ENCODE assay signal across 1 fruit fly cellular context in genomic region chrX:15080780-15081402, dm6.
TF ChIP-seq lines count a peak whose summit lies in the region.

CG33177 (plus strand) TSS chrX:15081367.

TF ChIP-seq in whole organism, embryonic, 481 proteins besides CTCF, POLR2A, EP300 and RAD21 (continued from another document and continues in another):
- TF ChIP-seq CG30020 (tag; optimal IDR thresholded peaks at IDR 0.05; lab: Kevin White, UChicago), result no peak
- TF ChIP-seq BEAF-32 (GFP tag; optimal IDR thresholded peaks at IDR 0.05; lab: Kevin White, UChicago), result peak; percentile 1
- peak; percentile 37; the same call in 1 of the 2 replicates for TF ChIP-seq slbo (GFP tag; IDR thresholded peaks at IDR 0.05; lab: Robert Waterston, UW)
- peak; percentile 3 for TF ChIP-seq pita (GFP tag; optimal IDR thresholded peaks at IDR 0.05; lab: Kevin White, UChicago)
- no peak for TF ChIP-seq tx (GFP tag; optimal IDR thresholded peaks at IDR 0.05; lab: Kevin White, UChicago)
- TF ChIP-seq HHEX (GFP tag; optimal IDR thresholded peaks at IDR 0.05; lab: Kevin White, UChicago), result no peak
- TF ChIP-seq CG14667 (GFP tag; IDR thresholded peaks at IDR 0.05; lab: Robert Waterston, UW), result no peak
- TF ChIP-seq pfk (GFP tag; optimal IDR thresholded peaks at IDR 0.05; lab: Kevin White, UChicago), result no peak
- no peak for TF ChIP-seq slou (GFP tag; optimal IDR thresholded peaks at IDR 0.05; lab: Kevin White, UChicago)
- no peak for TF ChIP-seq CG17612 (GFP tag; IDR thresholded peaks at IDR 0.05; lab: Robert Waterston, UW)
- no peak for TF ChIP-seq ac (GFP tag; optimal IDR thresholded peaks at IDR 0.05; lab: Kevin White, UChicago)
- peak; percentile 16 for TF ChIP-seq CG18619 (GFP tag; optimal IDR thresholded peaks at IDR 0.05; lab: Kevin White, UChicago)
- 0 out of 2 replicates have a peak, but pooled peaks have one; percentile 9 for TF ChIP-seq Bgb (GFP tag; IDR thresholded peaks at IDR 0.05; lab: Robert Waterston, UW; ENCODE audit: partially characterized antibody)
- TF ChIP-seq CG8089 (GFP tag; optimal IDR thresholded peaks at IDR 0.05; lab: Kevin White, UChicago), result no peak
- TF ChIP-seq CG15269 (tag; optimal IDR thresholded peaks at IDR 0.05; lab: Kevin White, UChicago), result peak; percentile 16
- TF ChIP-seq mam (GFP tag; optimal IDR thresholded peaks at IDR 0.05; lab: Kevin White, UChicago), result no peak
- no peak for TF ChIP-seq CG12219 (GFP tag; optimal IDR thresholded peaks at IDR 0.05; lab: Kevin White, UChicago)
- no peak for TF ChIP-seq oc (tag; optimal IDR thresholded peaks at IDR 0.05; lab: Kevin White, UChicago)
- TF ChIP-seq CG14014 (GFP tag; IDR thresholded peaks at IDR 0.05; lab: Robert Waterston, UW), result no peak
- TF ChIP-seq knrl (GFP tag; IDR thresholded peaks at IDR 0.05; lab: Robert Waterston, UW; ENCODE audit: partially characterized antibody), result no peak
- TF ChIP-seq odd (GFP tag; optimal IDR thresholded peaks at IDR 0.05; lab: Kevin White, UChicago), result no peak
- no peak for TF ChIP-seq CG4360 (GFP tag; IDR thresholded peaks at IDR 0.05; lab: Robert Waterston, UW)
- TF ChIP-seq Asciz (GFP tag; optimal IDR thresholded peaks at IDR 0.05; lab: Kevin White, UChicago), result no peak
- TF ChIP-seq CG10959 (GFP tag; IDR thresholded peaks at IDR 0.05; lab: Robert Waterston, UW), result no peak
- TF ChIP-seq sr (GFP tag; IDR thresholded peaks at IDR 0.05; lab: Robert Waterston, UW), result no peak
- TF ChIP-seq CG10321 (GFP tag; IDR thresholded peaks at IDR 0.05; lab: Robert Waterston, UW), result no peak
- TF ChIP-seq ems (GFP tag; optimal IDR thresholded peaks at IDR 0.05; lab: Kevin White, UChicago), result no peak
- TF ChIP-seq CG34422 (GFP tag; IDR thresholded peaks at IDR 0.05; lab: Robert Waterston, UW), result no peak
- TF ChIP-seq Dfd (GFP tag; optimal IDR thresholded peaks at IDR 0.05; lab: Kevin White, UChicago), result no peak
- no peak; the same call in 2 of the 3 replicates for TF ChIP-seq Opbp (GFP tag; IDR thresholded peaks at IDR 0.05; lab: Robert Waterston, UW; ENCODE audit: partially characterized antibody)
- no peak for TF ChIP-seq jumu (GFP tag; optimal IDR thresholded peaks at IDR 0.05; lab: Kevin White, UChicago)
- no peak for TF ChIP-seq ind (GFP tag; optimal IDR thresholded peaks at IDR 0.05; lab: Kevin White, UChicago)
- peak; percentile 96 for TF ChIP-seq Dip2 (GFP tag; IDR thresholded peaks at IDR 0.05; lab: Robert Waterston, UW)
- no peak for TF ChIP-seq CG8359 (GFP tag; optimal IDR thresholded peaks at IDR 0.05; lab: Kevin White, UChicago; ENCODE audit: borderline replicate concordance)
- no peak for TF ChIP-seq CG18476 (GFP tag; optimal IDR thresholded peaks at IDR 0.05; lab: Kevin White, UChicago)
- TF ChIP-seq Mrtf (GFP tag; IDR thresholded peaks at IDR 0.05; lab: Robert Waterston, UW), result no peak
- no peak for TF ChIP-seq CG13123 (GFP tag; optimal IDR thresholded peaks at IDR 0.05; lab: Kevin White, UChicago)
- TF ChIP-seq dimm (GFP tag; IDR thresholded peaks at IDR 0.05; lab: Robert Waterston, UW), result no peak
- peak; percentile 13 for TF ChIP-seq CG17385 (GFP tag; optimal IDR thresholded peaks at IDR 0.05; lab: Kevin White, UChicago)
- TF ChIP-seq disco-r (GFP tag; optimal IDR thresholded peaks at IDR 0.05; lab: Kevin White, UChicago), result no peak
- no peak for TF ChIP-seq Blimp-1 (GFP tag; optimal IDR thresholded peaks at IDR 0.05; lab: Kevin White, UChicago)
- TF ChIP-seq Ravus (GFP tag; IDR thresholded peaks at IDR 0.05; lab: Robert Waterston, UW), result no peak
- TF ChIP-seq CG6683 (GFP tag; optimal IDR thresholded peaks at IDR 0.05; lab: Kevin White, UChicago), result no peak
- TF ChIP-seq nau (GFP tag; optimal IDR thresholded peaks at IDR 0.05; lab: Kevin White, UChicago), result no peak
- TF ChIP-seq CG1792 (GFP tag; optimal IDR thresholded peaks at IDR 0.05; lab: Kevin White, UChicago), result no peak
- no peak for TF ChIP-seq CG11398 (GFP tag; optimal IDR thresholded peaks at IDR 0.05; lab: Kevin White, UChicago)
- TF ChIP-seq h (optimal IDR thresholded peaks at IDR 0.05; lab: Kevin White, UChicago), result no peak
- TF ChIP-seq CG11085 (GFP tag; IDR thresholded peaks at IDR 0.05; lab: Robert Waterston, UW), result no peak
- no peak for TF ChIP-seq crc (GFP tag; optimal IDR thresholded peaks at IDR 0.05; lab: Kevin White, UChicago)
- TF ChIP-seq bbx (GFP tag; IDR thresholded peaks at IDR 0.05; lab: Robert Waterston, UW; ENCODE audit: partially characterized antibody), result no peak
- no peak for TF ChIP-seq ase (GFP tag; IDR thresholded peaks at IDR 0.05; lab: Robert Waterston, UW)
- TF ChIP-seq dan (GFP tag; IDR thresholded peaks at IDR 0.05; lab: Robert Waterston, UW), result no peak
- TF ChIP-seq CG1233 (GFP tag; optimal IDR thresholded peaks at IDR 0.05; lab: Kevin White, UChicago), result no peak
- no peak for TF ChIP-seq ATbp (GFP tag; optimal IDR thresholded peaks at IDR 0.05; lab: Kevin White, UChicago)
- no peak for TF ChIP-seq so (GFP tag; IDR thresholded peaks at IDR 0.05; lab: Robert Waterston, UW)
- TF ChIP-seq ewg (GFP tag; optimal IDR thresholded peaks at IDR 0.05; lab: Kevin White, UChicago), result no peak
- TF ChIP-seq tll (GFP tag; optimal IDR thresholded peaks at IDR 0.05; lab: Kevin White, UChicago), result no peak
- no peak for TF ChIP-seq CG1647 (GFP tag; optimal IDR thresholded peaks at IDR 0.05; lab: Kevin White, UChicago)
- peak; percentile 10; the same call in 1 of the 2 replicates for TF ChIP-seq CG7372 (GFP tag; IDR thresholded peaks at IDR 0.05; lab: Robert Waterston, UW)
- peak; percentile 9 for TF ChIP-seq az2 (GFP tag; optimal IDR thresholded peaks at IDR 0.05; lab: Kevin White, UChicago)
- TF ChIP-seq danr (GFP tag; IDR thresholded peaks at IDR 0.05; lab: Robert Waterston, UW), result no peak
- TF ChIP-seq CG8388 (GFP tag; optimal IDR thresholded peaks at IDR 0.05; lab: Kevin White, UChicago), result no peak
- no peak for TF ChIP-seq lbe (GFP tag; optimal IDR thresholded peaks at IDR 0.05; lab: Kevin White, UChicago)
- peak; percentile 36 for TF ChIP-seq CoRest (tag; optimal IDR thresholded peaks at IDR 0.05; lab: Kevin White, UChicago)
- TF ChIP-seq Sox102F (GFP tag; optimal IDR thresholded peaks at IDR 0.05; lab: Kevin White, UChicago), result peak; percentile 9
- peak; percentile 32 for TF ChIP-seq CG15696 (tag; optimal IDR thresholded peaks at IDR 0.05; lab: Kevin White, UChicago)
- TF ChIP-seq CG43689 (GFP tag; IDR thresholded peaks at IDR 0.05; lab: Robert Waterston, UW), result no peak
- TF ChIP-seq cato (GFP tag; optimal IDR thresholded peaks at IDR 0.05; lab: Kevin White, UChicago; ENCODE audit: borderline replicate concordance), result no peak
- TF ChIP-seq CG6791 (GFP tag; IDR thresholded peaks at IDR 0.05; lab: Robert Waterston, UW; ENCODE audit: partially characterized antibody), result no peak
- TF ChIP-seq CG8944 (GFP tag; optimal IDR thresholded peaks at IDR 0.05; lab: Kevin White, UChicago), result no peak
- no peak for TF ChIP-seq CG10274 (GFP tag; optimal IDR thresholded peaks at IDR 0.05; lab: Kevin White, UChicago)
- TF ChIP-seq MTF-1 (GFP tag; optimal IDR thresholded peaks at IDR 0.05; lab: Kevin White, UChicago; ENCODE audit: borderline replicate concordance), result no peak
- TF ChIP-seq CG13296 (GFP tag; optimal IDR thresholded peaks at IDR 0.05; lab: Kevin White, UChicago), result no peak
- TF ChIP-seq CG32767 (GFP tag; IDR thresholded peaks at IDR 0.05; lab: Robert Waterston, UW), result no peak
- no peak for TF ChIP-seq z (GFP tag; IDR thresholded peaks at IDR 0.05; lab: Robert Waterston, UW)
- TF ChIP-seq her (GFP tag; optimal IDR thresholded peaks at IDR 0.05; lab: Kevin White, UChicago), result no peak
- no peak for TF ChIP-seq Nf-YB (GFP tag; optimal IDR thresholded peaks at IDR 0.05; lab: Kevin White, UChicago)
- no peak for TF ChIP-seq Sry-β (GFP tag; optimal IDR thresholded peaks at IDR 0.05; lab: Kevin White, UChicago)
- TF ChIP-seq NC2α (GFP tag; optimal IDR thresholded peaks at IDR 0.05; lab: Kevin White, UChicago), result no peak
- no peak for TF ChIP-seq CG14965 (GFP tag; optimal IDR thresholded peaks at IDR 0.05; lab: Kevin White, UChicago; ENCODE audit: borderline replicate concordance)
- no peak for TF ChIP-seq bowl (GFP tag; IDR thresholded peaks at IDR 0.05; lab: Robert Waterston, UW)
- no peak for TF ChIP-seq dmrt11E (tag; optimal IDR thresholded peaks at IDR 0.05; lab: Kevin White, UChicago)
- TF ChIP-seq Sin3A (optimal IDR thresholded peaks at IDR 0.05; lab: Kevin White, UChicago), result no peak
- no peak for TF ChIP-seq CG8281 (tag; optimal IDR thresholded peaks at IDR 0.05; lab: Kevin White, UChicago)
- no peak for TF ChIP-seq hb (GFP tag; IDR thresholded peaks at IDR 0.05; lab: Robert Waterston, UW; ENCODE audit: partially characterized antibody)
- TF ChIP-seq Rx (GFP tag; IDR thresholded peaks at IDR 0.05; lab: Robert Waterston, UW), result no peak
- TF ChIP-seq eyg (GFP tag; optimal IDR thresholded peaks at IDR 0.05; lab: Kevin White, UChicago), result no peak
- TF ChIP-seq caup (GFP tag; optimal IDR thresholded peaks at IDR 0.05; lab: Kevin White, UChicago; ENCODE audit: severe bottlenecking), result no peak
- TF ChIP-seq Doc2 (GFP tag; IDR thresholded peaks at IDR 0.05; lab: Robert Waterston, UW), result no peak
- no peak for TF ChIP-seq scrt (GFP tag; optimal IDR thresholded peaks at IDR 0.05; lab: Kevin White, UChicago)
- TF ChIP-seq CG12391 (tag; optimal IDR thresholded peaks at IDR 0.05; lab: Kevin White, UChicago), result peak; percentile 10
- no peak for TF ChIP-seq CG11093 (GFP tag; IDR thresholded peaks at IDR 0.05; lab: Robert Waterston, UW)
- TF ChIP-seq CG3281 (GFP tag; optimal IDR thresholded peaks at IDR 0.05; lab: Kevin White, UChicago), result no peak
- TF ChIP-seq unpg (GFP tag; optimal IDR thresholded peaks at IDR 0.05; lab: Kevin White, UChicago), result peak; percentile 0
- TF ChIP-seq CG11695 (GFP tag; IDR thresholded peaks at IDR 0.05; lab: Robert Waterston, UW), result no peak
- peak; percentile 42 for TF ChIP-seq CG2712 (tag; optimal IDR thresholded peaks at IDR 0.05; lab: Kevin White, UChicago)
- peak; percentile 35 for TF ChIP-seq Hmr (GFP tag; optimal IDR thresholded peaks at IDR 0.05; lab: Kevin White, UChicago)
- no peak for TF ChIP-seq Hr51 (GFP tag; optimal IDR thresholded peaks at IDR 0.05; lab: Kevin White, UChicago)
- TF ChIP-seq pum (GFP tag; optimal IDR thresholded peaks at IDR 0.05; lab: Kevin White, UChicago), result no peak
- TF ChIP-seq Hand (GFP tag; optimal IDR thresholded peaks at IDR 0.05; lab: Kevin White, UChicago), result no peak
- no peak for TF ChIP-seq trh (GFP tag; optimal IDR thresholded peaks at IDR 0.05; lab: Kevin White, UChicago)
- TF ChIP-seq unc-4 (GFP tag; IDR thresholded peaks at IDR 0.05; lab: Robert Waterston, UW; ENCODE audit: partially characterized antibody), result no peak
- no peak for TF ChIP-seq nerfin-1 (tag; optimal IDR thresholded peaks at IDR 0.05; lab: Kevin White, UChicago)
- TF ChIP-seq CG15073 (GFP tag; optimal IDR thresholded peaks at IDR 0.05; lab: Kevin White, UChicago), result no peak
- no peak for TF ChIP-seq CG1832 (GFP tag; optimal IDR thresholded peaks at IDR 0.05; lab: Kevin White, UChicago)
- TF ChIP-seq CG17186 (GFP tag; optimal IDR thresholded peaks at IDR 0.05; lab: Kevin White, UChicago), result no peak
- no peak for TF ChIP-seq schlank (tag; optimal IDR thresholded peaks at IDR 0.05; lab: Kevin White, UChicago)
- no peak for TF ChIP-seq Mad (GFP tag; optimal IDR thresholded peaks at IDR 0.05; lab: Kevin White, UChicago)
- peak; percentile 11 for TF ChIP-seq CG7745 (tag; optimal IDR thresholded peaks at IDR 0.05; lab: Kevin White, UChicago)
- TF ChIP-seq CG4617 (GFP tag; optimal IDR thresholded peaks at IDR 0.05; lab: Kevin White, UChicago; ENCODE audit: borderline replicate concordance), result no peak
- TF ChIP-seq ERR (GFP tag; optimal IDR thresholded peaks at IDR 0.05; lab: Kevin White, UChicago), result no peak
- TF ChIP-seq CG13287 (GFP tag; IDR thresholded peaks at IDR 0.05; lab: Robert Waterston, UW; ENCODE audit: partially characterized antibody), result no peak
- TF ChIP-seq MBD-R2 (GFP tag; IDR thresholded peaks at IDR 0.05; lab: Robert Waterston, UW), result no peak
- peak; percentile 11 for TF ChIP-seq Deaf1 (tag; optimal IDR thresholded peaks at IDR 0.05; lab: Kevin White, UChicago)
- no peak for TF ChIP-seq CG18599 (GFP tag; optimal IDR thresholded peaks at IDR 0.05; lab: Kevin White, UChicago)
- no peak for TF ChIP-seq CG6272 (GFP tag; IDR thresholded peaks at IDR 0.05; lab: Robert Waterston, UW)
- peak; percentile 26 for TF ChIP-seq CG10543 (GFP tag; optimal IDR thresholded peaks at IDR 0.05; lab: Kevin White, UChicago)
- TF ChIP-seq tio (GFP tag; optimal IDR thresholded peaks at IDR 0.05; lab: Kevin White, UChicago), result no peak
- TF ChIP-seq Med (GFP tag; lab: Kevin White, UChicago), result peak; percentile 77
- no peak for TF ChIP-seq CG15601 (tag; optimal IDR thresholded peaks at IDR 0.05; lab: Kevin White, UChicago)
- no peak for TF ChIP-seq Xrp1 (GFP tag; IDR thresholded peaks at IDR 0.05; lab: Robert Waterston, UW)
- TF ChIP-seq CG11696 (GFP tag; IDR thresholded peaks at IDR 0.05; lab: Robert Waterston, UW), result no peak
- no peak for TF ChIP-seq CG11723 (GFP tag; optimal IDR thresholded peaks at IDR 0.05; lab: Kevin White, UChicago)
- peak; percentile 60; the same call in 1 of the 3 replicates for TF ChIP-seq CG11456 (GFP tag; IDR thresholded peaks at IDR 0.05; lab: Robert Waterston, UW)
- no peak for TF ChIP-seq bab2 (GFP tag; optimal IDR thresholded peaks at IDR 0.05; lab: Kevin White, UChicago)
- no peak for TF ChIP-seq vnd (GFP tag; IDR thresholded peaks at IDR 0.05; lab: Robert Waterston, UW; ENCODE audit: partially characterized antibody)
- TF ChIP-seq CG2678 (tag; optimal IDR thresholded peaks at IDR 0.05; lab: Kevin White, UChicago), result no peak
- no peak for TF ChIP-seq CG15011 (GFP tag; optimal IDR thresholded peaks at IDR 0.05; lab: Kevin White, UChicago)
- TF ChIP-seq CG31388 (GFP tag; optimal IDR thresholded peaks at IDR 0.05; lab: Kevin White, UChicago), result no peak
- TF ChIP-seq p53 (GFP tag; optimal IDR thresholded peaks at IDR 0.05; lab: Kevin White, UChicago), result no peak
- TF ChIP-seq ham (GFP tag; IDR thresholded peaks at IDR 0.05; lab: Robert Waterston, UW), result no peak
- TF ChIP-seq stc (GFP tag; IDR thresholded peaks at IDR 0.05; lab: Robert Waterston, UW), result no peak
- no peak for TF ChIP-seq HmgD (GFP tag; optimal IDR thresholded peaks at IDR 0.05; lab: Kevin White, UChicago)
- TF ChIP-seq CG3838 (GFP tag; optimal IDR thresholded peaks at IDR 0.05; lab: Kevin White, UChicago), result no peak
- TF ChIP-seq sim (GFP tag; IDR thresholded peaks at IDR 0.05; lab: Robert Waterston, UW), result no peak
- peak; percentile 8 for TF ChIP-seq Dp (GFP tag; optimal IDR thresholded peaks at IDR 0.05; lab: Kevin White, UChicago)
- no peak for TF ChIP-seq CG12299 (tag; optimal IDR thresholded peaks at IDR 0.05; lab: Kevin White, UChicago)
- TF ChIP-seq CG3847 (GFP tag; IDR thresholded peaks at IDR 0.05; lab: Robert Waterston, UW), result no peak
